Fruit fly (Drosophila melanogaster) whole organism, embryonic: Measurements from ENCODE around the gene bib.

Source experiments
- Atf6 ChIP-seq: fragments of 200-800 bp; sonication (Bioruptor generic); IDR thresholded peaks from 2 replicates; pipeline ENCODE4 v1.3.6; 2022; ENCODE audit warnings: missing biosample characterization, missing genetic modification characterization
- CG11093 ChIP-seq: fragments of 200-800 bp; sonication (Bioruptor generic); IDR thresholded peaks from 3 replicates; pipeline ENCODE4 v1.3.6; 2022; ENCODE audit warnings: missing biosample characterization, missing genetic modification characterization
- CG11398 ChIP-seq: fragments of 200-800 bp; sonication (Bioruptor generic); optimal IDR thresholded peaks from 2 replicates; lab custom pipeline; 2016; ENCODE audit warnings: missing biosample characterization, missing genetic modification characterization
- CG11504 ChIP-seq: fragments of 200-800 bp; sonication (Bioruptor generic); optimal IDR thresholded peaks from 3 replicates; lab custom pipeline; 2019; ENCODE audit warnings: missing biosample characterization, mild to moderate bottlenecking, missing genetic modification characterization, moderate library complexity
- CG12659 ChIP-seq: fragments of 200-800 bp; sonication (Bioruptor generic); optimal IDR thresholded peaks from 3 replicates; lab custom pipeline; 2017; ENCODE audit warnings: mild to moderate bottlenecking, missing biosample characterization, missing genetic modification reagents, missing genetic modification characterization
- CG14667 ChIP-seq: fragments of 200-800 bp; sonication (Bioruptor generic); IDR thresholded peaks from 2 replicates; pipeline ENCODE4 v1.3.6; 2022; ENCODE audit warnings: missing biosample characterization, missing genetic modification characterization
- CG14860 ChIP-seq: fragments of 200-800 bp; sonication (Bioruptor generic); IDR thresholded peaks from 3 replicates; pipeline ENCODE4 v1.3.6; 2022; ENCODE audit warnings: missing biosample characterization, missing genetic modification characterization; ENCODE audit not compliant: partially characterized antibody
- CG15696 ChIP-seq: fragments of 200-800 bp; sonication (Bioruptor generic); optimal IDR thresholded peaks from 2 replicates; lab custom pipeline; 2019; ENCODE audit warnings: missing biosample characterization, mild to moderate bottlenecking, missing genetic modification characterization, moderate library complexity
- CG1832 ChIP-seq: fragments of 200-800 bp; sonication (Bioruptor generic); optimal IDR thresholded peaks from 2 replicates; lab custom pipeline; 2017; ENCODE audit warnings: missing biosample characterization, mild to moderate bottlenecking, missing genetic modification characterization, inconsistent platforms
- CG2875 ChIP-seq: fragments of 200-800 bp; sonication (Bioruptor generic); optimal IDR thresholded peaks from 2 replicates; lab custom pipeline; 2017; ENCODE audit warnings: missing biosample characterization, mild to moderate bottlenecking, missing genetic modification characterization, missing genetic modification reagents
- CG30403 ChIP-seq: fragments of 200-800 bp; sonication (Bioruptor generic); optimal IDR thresholded peaks from 3 replicates; lab custom pipeline; 2016; ENCODE audit warnings: missing biosample characterization, missing genetic modification characterization
- CG42726 ChIP-seq: fragments of 200-800 bp; sonication (Bioruptor generic); IDR thresholded peaks from 2 replicates; pipeline ENCODE4 v1.3.6; 2022; ENCODE audit warnings: missing biosample characterization, missing genetic modification characterization; ENCODE audit not compliant: partially characterized antibody
- CG4282 ChIP-seq: fragments of 200-800 bp; sonication (Bioruptor generic); optimal IDR thresholded peaks from 2 replicates; lab custom pipeline; 2016; ENCODE audit warnings: missing biosample characterization, missing genetic modification characterization
- CG4328 ChIP-seq: fragments of 200-800 bp; sonication (Bioruptor generic); optimal IDR thresholded peaks from 3 replicates; lab custom pipeline; 2017; ENCODE audit warnings: missing biosample characterization, missing genetic modification reagents, missing genetic modification characterization
- CG4404 ChIP-seq: fragments of 200-800 bp; sonication (Bioruptor generic); IDR thresholded peaks from 2 replicates; pipeline ENCODE4 v1.3.6; 2022; ENCODE audit warnings: missing biosample characterization, missing genetic modification characterization
- CG5953 ChIP-seq: fragments of 200-800 bp; sonication (Bioruptor generic); IDR thresholded peaks from 2 replicates; pipeline ENCODE4 v1.3.6; 2022; ENCODE audit warnings: missing biosample characterization, missing genetic modification characterization
- CG6689 ChIP-seq: fragments of 200-800 bp; sonication (Bioruptor generic); IDR thresholded peaks from 2 replicates; pipeline ENCODE4 v1.3.6; 2022; ENCODE audit warnings: missing biosample characterization, missing genetic modification characterization
- CG7357 ChIP-seq: fragments of 200-800 bp; sonication (Bioruptor generic); IDR thresholded peaks from 3 replicates; pipeline ENCODE4 v1.3.6; 2022; ENCODE audit warnings: missing biosample characterization, missing genetic modification characterization
- CG8478 ChIP-seq: fragments of >200 bp; optimal IDR thresholded peaks from 2 replicates; lab custom pipeline; 2018
- CG9876 ChIP-seq: fragments of 200-800 bp; sonication (Bioruptor generic); optimal IDR thresholded peaks from 2 replicates; lab custom pipeline; 2016; ENCODE audit warnings: missing biosample characterization, missing genetic modification characterization
- Dad ChIP-seq: fragments of 200-800 bp; sonication (Bioruptor generic); optimal IDR thresholded peaks from 3 replicates; lab custom pipeline; 2016; ENCODE audit warnings: missing biosample characterization, missing genetic modification characterization
- Dfd ChIP-seq, 2 experiments: fragments of >200 bp; optimal IDR thresholded peaks; 2 replicates each; lab custom pipeline; 2017; ENCODE audit warnings: missing biosample characterization in 2 of 2, missing genetic modification characterization in 2 of 2
- ERR ChIP-seq: fragments of 200-800 bp; sonication (Bioruptor generic); optimal IDR thresholded peaks from 2 replicates; lab custom pipeline; 2016; ENCODE audit warnings: missing biosample characterization, missing genetic modification characterization
- Ets97D ChIP-seq: fragments of 200-800 bp; sonication (Bioruptor generic); optimal IDR thresholded peaks from 3 replicates; lab custom pipeline; 2016; ENCODE audit warnings: missing biosample characterization, missing genetic modification characterization
- Fer2 ChIP-seq: fragments of 200-800 bp; sonication (Bioruptor generic); optimal IDR thresholded peaks from 2 replicates; lab custom pipeline; 2018; ENCODE audit warnings: missing biosample characterization, mild to moderate bottlenecking, missing genetic modification characterization, moderate library complexity
- H2.0 ChIP-seq: fragments of 200-800 bp; sonication (Bioruptor generic); IDR thresholded peaks from 2 replicates; pipeline ENCODE4 v1.3.6; 2022; ENCODE audit warnings: missing biosample characterization, missing genetic modification characterization
- Myb ChIP-seq: fragments of 200-800 bp; sonication (Bioruptor generic); optimal IDR thresholded peaks from 2 replicates; lab custom pipeline; 2016; ENCODE audit warnings: missing biosample characterization, missing genetic modification characterization
- NC2β ChIP-seq: fragments of 200-800 bp; sonication (Bioruptor generic); optimal IDR thresholded peaks from 2 replicates; lab custom pipeline; 2016; ENCODE audit warnings: missing biosample characterization, missing genetic modification characterization
- Oli ChIP-seq: fragments of 200-800 bp; sonication (Bioruptor generic); optimal IDR thresholded peaks from 2 replicates; lab custom pipeline; 2018; ENCODE audit warnings: missing biosample characterization, mild to moderate bottlenecking, missing genetic modification characterization, moderate library complexity
- Optix ChIP-seq: fragments of 200-800 bp; sonication (Bioruptor generic); IDR thresholded peaks from 3 replicates; pipeline ENCODE4 v1.3.6; 2022; ENCODE audit warnings: missing biosample characterization, missing genetic modification characterization
- Ptx1 ChIP-seq: fragments of 200-800 bp; sonication (Bioruptor generic); IDR thresholded peaks from 2 replicates; pipeline ENCODE4 v1.3.6; 2022; ENCODE audit warnings: missing biosample characterization, missing genetic modification characterization
- Sox100B ChIP-seq: fragments of 200-800 bp; sonication (Bioruptor generic); optimal IDR thresholded peaks from 3 replicates; lab custom pipeline; 2018; ENCODE audit warnings: missing biosample characterization, mild to moderate bottlenecking, missing genetic modification characterization
- amos ChIP-seq: fragments of 200-800 bp; sonication (Bioruptor generic); IDR thresholded peaks from 2 replicates; pipeline ENCODE4 v1.3.6; 2022; ENCODE audit warnings: missing biosample characterization, missing genetic modification characterization; ENCODE audit not compliant: partially characterized antibody
- bcd ChIP-seq: fragments of 200-800 bp; sonication (Bioruptor generic); optimal IDR thresholded peaks from 2 replicates; lab custom pipeline; 2017; ENCODE audit warnings: missing biosample characterization, mild to moderate bottlenecking, missing genetic modification characterization
- br ChIP-seq: fragments of >200 bp; optimal IDR thresholded peaks from 2 replicates; lab custom pipeline; 2017
- emc ChIP-seq: fragments of 200-800 bp; sonication (Bioruptor generic); optimal IDR thresholded peaks from 2 replicates; lab custom pipeline; 2016; ENCODE audit warnings: missing biosample characterization, missing genetic modification characterization
- gcm2 ChIP-seq: fragments of 200-800 bp; sonication (Bioruptor generic); optimal IDR thresholded peaks from 2 replicates; lab custom pipeline; 2016; ENCODE audit warnings: missing biosample characterization, missing genetic modification characterization
- grau ChIP-seq: fragments of 200-800 bp; optimal IDR thresholded peaks from 3 replicates; lab custom pipeline; 2019; ENCODE audit warnings: missing biosample characterization, mild to moderate bottlenecking, missing genetic modification characterization, moderate library complexity
- gro ChIP-seq: fragments of 200-800 bp; sonication (Bioruptor generic); optimal IDR thresholded peaks from 2 replicates; lab custom pipeline; 2016; ENCODE audit warnings: missing biosample characterization, missing genetic modification characterization
- hb ChIP-seq: fragments of 200-800 bp; sonication (Bioruptor generic); IDR thresholded peaks from 3 replicates; pipeline ENCODE4 v1.3.6; 2022; ENCODE audit warnings: missing biosample characterization, missing genetic modification characterization; ENCODE audit not compliant: partially characterized antibody
- klu ChIP-seq: fragments of 200-800 bp; sonication (Bioruptor generic); IDR thresholded peaks from 2 replicates; pipeline ENCODE4 v1.3.6; 2022; ENCODE audit warnings: missing biosample characterization, missing genetic modification characterization
- lov ChIP-seq, 2 experiments: fragments of 200-800 bp in 1 of 2; fragments of >200 bp in 1 of 2; sonication (Bioruptor generic) in 1 of 2; IDR thresholded peaks in 1 of 2; optimal IDR thresholded peaks in 1 of 2; 2 replicates in 1 of 2; 3 replicates in 1 of 2; pipeline versions ENCODE4 v1.3.6 to Lab custom; 2017 to 2022; ENCODE audit warnings: missing biosample characterization in 1 of 2, missing genetic modification characterization in 1 of 2
- pb ChIP-seq: fragments of 200-800 bp; sonication (Bioruptor generic); optimal IDR thresholded peaks from 3 replicates; lab custom pipeline; 2016; ENCODE audit warnings: missing biosample characterization, missing genetic modification characterization
- peb ChIP-seq: fragments of 200-800 bp; sonication (Bioruptor generic); IDR thresholded peaks from 2 replicates; pipeline ENCODE4 v1.3.6; 2022; ENCODE audit warnings: missing biosample characterization, missing genetic modification characterization
- phol ChIP-seq: fragments of 200-800 bp; sonication (Bioruptor generic); optimal IDR thresholded peaks from 3 replicates; lab custom pipeline; 2018; ENCODE audit warnings: missing biosample characterization, mild to moderate bottlenecking, missing genetic modification characterization, moderate library complexity
- repo ChIP-seq: fragments of 200-800 bp; sonication (Bioruptor generic); optimal IDR thresholded peaks from 2 replicates; lab custom pipeline; 2016; ENCODE audit warnings: missing biosample characterization, missing genetic modification characterization
- sens-2 ChIP-seq: fragments of 200-800 bp; sonication (Bioruptor generic); IDR thresholded peaks from 2 replicates; pipeline ENCODE4 v1.3.6; 2022; ENCODE audit warnings: missing biosample characterization, missing genetic modification characterization
- slp2 ChIP-seq: fragments of 200-800 bp; sonication (Bioruptor generic); optimal IDR thresholded peaks from 2 replicates; lab custom pipeline; 2016; ENCODE audit warnings: missing biosample characterization, missing genetic modification characterization
- toy ChIP-seq: fragments of 200-800 bp; sonication (Bioruptor generic); IDR thresholded peaks from 2 replicates; pipeline ENCODE4 v1.3.6; 2022; ENCODE audit warnings: missing biosample characterization, missing genetic modification characterization
- wek ChIP-seq: fragments of 200-800 bp; sonication (Bioruptor generic); optimal IDR thresholded peaks from 3 replicates; lab custom pipeline; 2018; ENCODE audit warnings: missing biosample characterization, mild to moderate bottlenecking, missing genetic modification characterization, moderate library complexity
- zf30C ChIP-seq: fragments of 200-800 bp; sonication (Bioruptor generic); optimal IDR thresholded peaks from 3 replicates; lab custom pipeline; 2018; ENCODE audit warnings: missing biosample characterization, mild to moderate bottlenecking, missing genetic modification characterization

The bib gene

dm6 chr2L:9956993-9957652 is 27.3 kb upstream of the bib start, which contains the start of the genes CG4658 and CG5846 (continued):
- TF ChIP-seq emc (GFP tag; lab: Kevin White, UChicago): peak; percentile 30
- peak; percentile 79 for TF ChIP-seq Fer2 (tag; lab: Kevin White, UChicago)
- TF ChIP-seq slp2 (GFP tag; lab: Kevin White, UChicago): peak; percentile 73
- peak; percentile 78 for TF ChIP-seq CG11398
- TF ChIP-seq ERR (GFP tag; lab: Kevin White, UChicago): no peak
- TF ChIP-seq CG2875 (GFP tag; lab: Kevin White, UChicago): peak; percentile 84
- peak; percentile 75 for TF ChIP-seq sens-2 (GFP tag; lab: Robert Waterston, UW)
- TF ChIP-seq hb (GFP tag; lab: Robert Waterston, UW): no peak
- TF ChIP-seq CG11504 (tag; lab: Kevin White, UChicago): peak; percentile 94
- TF ChIP-seq CG4328 (GFP tag; lab: Kevin White, UChicago): peak; percentile 68
- peak; percentile 91 for TF ChIP-seq H2.0 (GFP tag; lab: Robert Waterston, UW)
- TF ChIP-seq Ptx1 (GFP tag; lab: Robert Waterston, UW): peak; percentile 98
- peak; percentile 94 for TF ChIP-seq CG12659
- TF ChIP-seq CG8478 (lab: Kevin White, UChicago): no peak
- TF ChIP-seq NC2β (GFP tag; lab: Kevin White, UChicago): peak; percentile 84
- TF ChIP-seq CG4282 (GFP tag; lab: Kevin White, UChicago): peak; percentile 41
- TF ChIP-seq CG30403 (GFP tag; lab: Kevin White, UChicago): peak; percentile 97
- peak; percentile 94 for TF ChIP-seq CG14667 (GFP tag; lab: Robert Waterston, UW)
- TF ChIP-seq Dfd (GFP tag; optimal IDR thresholded peaks at IDR 0.05; lab: Kevin White, UChicago): no peak
- TF ChIP-seq grau (tag; lab: Kevin White, UChicago): peak; percentile 94
- TF ChIP-seq phol (tag; lab: Kevin White, UChicago): peak; percentile 96
- no peak for TF ChIP-seq Optix (GFP tag; lab: Robert Waterston, UW)
- peak; percentile 76 for TF ChIP-seq toy
- no peak for TF ChIP-seq CG14860
- TF ChIP-seq klu (GFP tag; lab: Robert Waterston, UW): peak; percentile 87
- peak; percentile 89 for TF ChIP-seq CG7357
- TF ChIP-seq Atf6 (GFP tag; lab: Robert Waterston, UW): peak; percentile 95
- peak; percentile 97 for TF ChIP-seq CG6689 (GFP tag; lab: Robert Waterston, UW)
- TF ChIP-seq Ets97D (GFP tag; lab: Kevin White, UChicago): peak; percentile 59
- TF ChIP-seq Myb: peak; percentile 47
- TF ChIP-seq CG15696 (tag; lab: Kevin White, UChicago): peak; percentile 89
- TF ChIP-seq CG1832 (GFP tag; lab: Kevin White, UChicago): no peak
- peak; percentile 52 for TF ChIP-seq gro (GFP tag; lab: Kevin White, UChicago)
- TF ChIP-seq zf30C (GFP tag; lab: Kevin White, UChicago): peak; percentile 25
- TF ChIP-seq bcd: peak; percentile 93
- TF ChIP-seq CG4404 (GFP tag; lab: Robert Waterston, UW): peak; percentile 91
- TF ChIP-seq Dad (GFP tag; lab: Kevin White, UChicago): peak; percentile 17
- TF ChIP-seq amos: no peak
- peak; percentile 95 for TF ChIP-seq peb (GFP tag; lab: Robert Waterston, UW)
- TF ChIP-seq Sox100B: peak; percentile 91
- TF ChIP-seq repo (GFP tag; lab: Kevin White, UChicago): peak; percentile 27
- peak; percentile 39 for TF ChIP-seq wek (GFP tag; lab: Kevin White, UChicago)
- peak; percentile 94 for TF ChIP-seq Oli (tag; lab: Kevin White, UChicago)
- no peak for TF ChIP-seq lov (optimal IDR thresholded peaks at IDR 0.05; lab: Kevin White, UChicago)
- TF ChIP-seq lov (GFP tag; IDR thresholded peaks at IDR 0.05; lab: Robert Waterston, UW): peak; percentile 86
- peak; percentile 91 for TF ChIP-seq CG11093 (GFP tag; lab: Robert Waterston, UW)
- peak; percentile 50 for TF ChIP-seq CG9876 (GFP tag; lab: Kevin White, UChicago)
- TF ChIP-seq gcm2 (GFP tag; lab: Kevin White, UChicago): peak; percentile 25
- TF ChIP-seq br (lab: Kevin White, UChicago): no peak
- no peak for TF ChIP-seq pb (GFP tag; lab: Kevin White, UChicago)
- peak; percentile 86 for TF ChIP-seq CG5953
- TF ChIP-seq CG42726: no peak
